Fruit fly (Drosophila melanogaster): ENCODE measurements around the gene Pfrx.

The Pfrx gene

DNA sequence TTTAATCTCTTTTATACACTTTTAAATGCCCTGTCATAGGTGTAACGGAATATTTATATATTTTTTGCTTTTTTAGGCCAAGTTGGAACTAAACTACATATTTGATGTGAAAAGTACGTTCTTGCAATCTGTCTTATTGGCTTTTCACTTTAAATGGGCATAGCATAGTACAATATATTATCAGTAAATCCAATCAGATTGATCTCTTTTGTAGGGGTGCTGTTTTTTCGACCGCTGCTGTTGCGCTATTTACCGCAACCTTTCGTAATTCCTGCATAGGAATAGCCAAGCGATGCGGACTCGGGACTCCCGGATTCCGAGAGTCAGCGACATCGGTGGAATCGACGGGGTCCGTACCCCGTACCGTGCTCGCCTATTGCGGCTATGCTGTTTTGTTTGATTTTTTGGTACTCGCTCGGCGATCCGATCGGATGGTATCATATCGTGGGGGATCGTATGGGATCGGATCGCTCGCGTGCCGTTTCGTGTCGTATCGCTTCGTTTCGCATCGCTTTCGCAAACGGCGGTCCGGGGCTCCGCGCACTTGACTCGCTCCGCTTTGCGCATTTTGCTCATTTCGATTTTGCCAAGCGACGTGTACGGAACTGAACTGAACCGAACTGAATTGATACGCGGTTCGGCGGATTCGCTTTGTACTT, 2.6 kb downstream of the Pfrx start (continued):
- TF ChIP-seq HHEX (GFP tag; optimal IDR thresholded peaks at IDR 0.05) (no peak), sqz (GFP tag; optimal IDR thresholded peaks at IDR 0.05) (no peak), ap (GFP tag; IDR thresholded peaks at IDR 0.05) (no peak), gce (GFP tag; IDR thresholded peaks at IDR 0.05) (no peak), zfh2 (GFP tag; optimal IDR thresholded peaks at IDR 0.05) (peak; percentile 13), CG12391 (tag; optimal IDR thresholded peaks at IDR 0.05) (no peak), dm (GFP tag; optimal IDR thresholded peaks at IDR 0.05) (no peak), onecut (GFP tag; IDR thresholded peaks at IDR 0.05) (no peak), tgo (GFP tag; IDR thresholded peaks at IDR 0.05) (no peak), CG10654 (GFP tag; optimal IDR thresholded peaks at IDR 0.05) (no peak), Rx (GFP tag; IDR thresholded peaks at IDR 0.05) (0 out of 2 replicates have a peak, but pooled peaks have one; percentile 12), CG10274 (GFP tag; optimal IDR thresholded peaks at IDR 0.05) (no peak), CG1603 (tag; optimal IDR thresholded peaks at IDR 0.05) (no peak), ro (GFP tag; IDR thresholded peaks at IDR 0.05) (no peak), cad (GFP tag; optimal IDR thresholded peaks at IDR 0.05) (no peak), sima (GFP tag; optimal IDR thresholded peaks at IDR 0.05) (no peak), CG4404 (GFP tag; IDR thresholded peaks at IDR 0.05) (no peak), Trl (optimal IDR thresholded peaks at IDR 0.05) (no peak), Trl (GFP tag; optimal IDR thresholded peaks at IDR 0.05) (no peak), chm (GFP tag; IDR thresholded peaks at IDR 0.05) (no peak; the same call in 1 of the 2 replicates), TFAM (GFP tag; optimal IDR thresholded peaks at IDR 0.05) (no peak), Ravus (GFP tag; IDR thresholded peaks at IDR 0.05) (no peak), ken (GFP tag; IDR thresholded peaks at IDR 0.05) (no peak), CG2202 (tag; optimal IDR thresholded peaks at IDR 0.05) (no peak), croc (GFP tag; conservative IDR thresholded peaks at IDR 0.05) (no peak), run (tag; optimal IDR thresholded peaks at IDR 0.05) (no peak), luna (GFP tag; optimal IDR thresholded peaks at IDR 0.05) (no peak), Awh (GFP tag; IDR thresholded peaks at IDR 0.05) (no peak), fru (optimal IDR thresholded peaks at IDR 0.05) (no peak), eyg (GFP tag; optimal IDR thresholded peaks at IDR 0.05) (no peak), Hr78 (GFP tag; optimal IDR thresholded peaks at IDR 0.05) (no peak), ems (GFP tag; optimal IDR thresholded peaks at IDR 0.05) (no peak), Gsc (GFP tag; IDR thresholded peaks at IDR 0.05) (no peak), Dek (tag; optimal IDR thresholded peaks at IDR 0.05) (no peak), CG18619 (GFP tag; optimal IDR thresholded peaks at IDR 0.05) (no peak), dmrt99B (tag; optimal IDR thresholded peaks at IDR 0.05) (no peak), CG12104 (GFP tag; optimal IDR thresholded peaks at IDR 0.05) (no peak), CG6272 (GFP tag; IDR thresholded peaks at IDR 0.05) (no peak), nau (GFP tag; optimal IDR thresholded peaks at IDR 0.05) (no peak), jing (GFP tag; optimal IDR thresholded peaks at IDR 0.05) (no peak), Chrac-16 (GFP tag; optimal IDR thresholded peaks at IDR 0.05) (no peak), CG9727 (GFP tag; optimal IDR thresholded peaks at IDR 0.05) (no peak), CG9437 (GFP tag; optimal IDR thresholded peaks at IDR 0.05) (no peak), btn (GFP tag; optimal IDR thresholded peaks at IDR 0.05) (no peak), Hr39 (optimal IDR thresholded peaks at IDR 0.05) (no peak), disco-r (GFP tag; optimal IDR thresholded peaks at IDR 0.05) (no peak), CG32772 (GFP tag; IDR thresholded peaks at IDR 0.05) (no peak), CG31224 (GFP tag; IDR thresholded peaks at IDR 0.05) (no peak), seq (GFP tag; IDR thresholded peaks at IDR 0.05) (no peak), phol (tag; optimal IDR thresholded peaks at IDR 0.05) (no peak), sd (tag; optimal IDR thresholded peaks at IDR 0.05) (peak; percentile 54), hb (GFP tag; IDR thresholded peaks at IDR 0.05; ENCODE audit: partially characterized antibody) (no peak), CG3847 (GFP tag; IDR thresholded peaks at IDR 0.05) (no peak)
